Worm (Caenorhabditis elegans): ENCODE data around the gene T22C8.4.

DNA sequence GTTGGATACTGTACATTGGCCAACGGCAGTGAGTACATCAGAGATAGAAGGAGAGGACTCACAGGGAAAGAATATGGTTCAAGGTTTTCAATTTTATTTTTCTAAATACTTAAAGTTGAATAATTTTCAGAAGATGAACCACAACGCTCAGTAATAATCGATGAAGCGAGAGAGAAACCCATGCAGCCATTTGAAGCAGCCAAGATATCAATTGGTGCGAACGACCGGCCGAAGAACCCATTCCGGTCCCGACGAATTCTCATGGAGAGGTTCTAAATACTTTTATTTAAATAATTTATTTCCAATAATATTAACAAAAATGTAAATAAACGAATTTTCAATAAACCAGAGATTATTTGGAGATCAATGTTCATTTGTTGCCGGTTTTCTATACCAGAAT lies 23.1 kb downstream of the T22C8.4 start, which contains the start of gene pigg-1:
- TF ChIP-seq ama-1 (optimal IDR thresholded peaks at IDR 0.05) (no peak), lin-15B (tag; optimal IDR thresholded peaks at IDR 0.05) (no peak), nhr-76 (tag; optimal IDR thresholded peaks at IDR 0.05) (no peak), nhr-28 (tag; optimal IDR thresholded peaks at IDR 0.05) (no peak), ztf-11 (tag; optimal IDR thresholded peaks at IDR 0.05) (no peak), jun-1 (tag; optimal IDR thresholded peaks at IDR 0.05) (no peak), nfya-1 (tag; optimal IDR thresholded peaks at IDR 0.05; ENCODE audit: insufficient read depth) (no peak), egl-5 (tag; optimal IDR thresholded peaks at IDR 0.05) (no peak), skn-1 (tag; optimal IDR thresholded peaks at IDR 0.05) (no peak), ZK546.5 (tag; optimal IDR thresholded peaks at IDR 0.05) (no peak), unc-39 (tag; optimal IDR thresholded peaks at IDR 0.05) (no peak), lin-39 (tag; optimal IDR thresholded peaks at IDR 0.05) (no peak), pha-4 (tag; optimal IDR thresholded peaks at IDR 0.05) (no peak)
